Worm (Caenorhabditis elegans) whole organism, L3 larva: ENCODE results near the gene F55G1.6.

Experiments used
- R02D3.7 ChIP-seq: fragments of 150-350 bp; optimal IDR thresholded peaks from 2 replicates; lab custom pipeline; 2014; ENCODE audit warnings: missing biosample characterization, missing genetic modification characterization
- ZK546.5 ChIP-seq: sonication (generic microtip); optimal IDR thresholded peaks from 2 replicates; lab custom pipeline; 2017; ENCODE audit warnings: missing biosample characterization, missing genetic modification characterization
- aly-2 ChIP-seq: fragments of 150-350 bp; optimal IDR thresholded peaks from 2 replicates; lab custom pipeline; 2014; ENCODE audit warnings: missing biosample characterization, missing genetic modification characterization
- ceh-28 ChIP-seq: fragments of 150-350 bp; optimal IDR thresholded peaks from 2 replicates; lab custom pipeline; 2014; ENCODE audit warnings: missing biosample characterization, missing genetic modification reagents, missing genetic modification characterization
- ceh-82 ChIP-seq: fragments of 150-350 bp; optimal IDR thresholded peaks from 2 replicates; lab custom pipeline; 2014; ENCODE audit warnings: missing biosample characterization, missing genetic modification characterization
- daf-12 ChIP-seq: fragments of 150-350 bp; optimal IDR thresholded peaks from 2 replicates; lab custom pipeline; 2014; ENCODE audit warnings: missing biosample characterization, missing genetic modification reagents, missing genetic modification characterization
- egl-5 ChIP-seq: fragments of 150-350 bp; optimal IDR thresholded peaks from 2 replicates; lab custom pipeline; 2017; ENCODE audit warnings: missing biosample characterization, missing genetic modification reagents, missing genetic modification characterization, inconsistent platforms
- elt-1 ChIP-seq: fragments of 150-350 bp; optimal IDR thresholded peaks from 2 replicates; lab custom pipeline; 2014; ENCODE audit warnings: missing biosample characterization, missing genetic modification characterization
- elt-2 ChIP-seq: sonication (generic microtip); optimal IDR thresholded peaks from 2 replicates; lab custom pipeline; 2016; ENCODE audit warnings: missing genetic modification reagents, mild to moderate bottlenecking, missing genetic modification characterization, missing compliant biosample characterization
- elt-3 ChIP-seq, 3 experiments: fragments of 150-350 bp in 1 of 3; sonication (generic microtip) in 2 of 3; optimal IDR thresholded peaks; 2 replicates in 2 of 3; 4 replicates in 1 of 3; lab custom pipeline; 2014 to 2017; ENCODE audit warnings: missing biosample characterization in 3 of 3, missing genetic modification characterization in 3 of 3
- fkh-10 ChIP-seq: sonication (generic microtip); optimal IDR thresholded peaks from 2 replicates; lab custom pipeline; 2017; ENCODE audit warnings: missing biosample characterization, missing genetic modification reagents, missing genetic modification characterization
- jun-1 ChIP-seq: fragments of 150-350 bp; optimal IDR thresholded peaks from 2 replicates; lab custom pipeline; 2014; ENCODE audit warnings: missing biosample characterization, missing genetic modification reagents, missing genetic modification characterization
- lin-15B ChIP-seq: fragments of 150-350 bp; optimal IDR thresholded peaks from 2 replicates; lab custom pipeline; 2014; ENCODE audit warnings: missing biosample characterization, missing genetic modification characterization
- lin-39 ChIP-seq: fragments of 150-350 bp; optimal IDR thresholded peaks from 2 replicates; lab custom pipeline; 2018; ENCODE audit warnings: missing biosample characterization, missing genetic modification reagents, missing genetic modification characterization
- lsy-12 ChIP-seq: sonication (generic microtip); optimal IDR thresholded peaks from 2 replicates; lab custom pipeline; 2016; ENCODE audit warnings: mild to moderate bottlenecking, missing genetic modification characterization, missing compliant biosample characterization
- mdl-1 ChIP-seq: fragments of 150-350 bp; optimal IDR thresholded peaks from 2 replicates; lab custom pipeline; 2014; ENCODE audit warnings: missing biosample characterization, missing genetic modification characterization
- nhr-11 ChIP-seq: fragments of 150-350 bp; optimal IDR thresholded peaks from 2 replicates; lab custom pipeline; 2014; ENCODE audit warnings: missing biosample characterization, missing genetic modification characterization
- nhr-237 ChIP-seq: fragments of 150-350 bp; optimal IDR thresholded peaks from 2 replicates; lab custom pipeline; 2014; ENCODE audit warnings: missing biosample characterization, missing genetic modification characterization
- nhr-25 ChIP-seq: sonication (generic microtip); optimal IDR thresholded peaks from 2 replicates; lab custom pipeline; 2017; ENCODE audit warnings: missing biosample characterization, missing genetic modification characterization
- nhr-67 ChIP-seq: fragments of 150-350 bp; optimal IDR thresholded peaks from 2 replicates; lab custom pipeline; 2014; ENCODE audit warnings: missing biosample characterization, missing genetic modification characterization
- nhr-76 ChIP-seq: fragments of 150-350 bp; sonication (generic microtip); optimal IDR thresholded peaks from 5 replicates; lab custom pipeline; 2014; ENCODE audit warnings: missing biosample characterization, missing genetic modification characterization
- pha-4 ChIP-seq: fragments of 150-350 bp; optimal IDR thresholded peaks from 2 replicates; lab custom pipeline; 2014; ENCODE audit warnings: missing biosample characterization, missing genetic modification reagents, missing genetic modification characterization
- sea-2 ChIP-seq: fragments of 150-350 bp; sonication (generic microtip); optimal IDR thresholded peaks from 4 replicates; lab custom pipeline; 2014; ENCODE audit warnings: missing biosample characterization, missing genetic modification reagents, missing genetic modification characterization
- skn-1 ChIP-seq: fragments of 150-350 bp; optimal IDR thresholded peaks from 2 replicates; lab custom pipeline; 2014; ENCODE audit warnings: missing biosample characterization, missing genetic modification characterization
- snpc-4 ChIP-seq: fragments of 150-350 bp; optimal IDR thresholded peaks from 2 replicates; lab custom pipeline; 2014; ENCODE audit warnings: missing biosample characterization, missing genetic modification characterization
- tbx-2 ChIP-seq: sonication (generic microtip); optimal IDR thresholded peaks from 2 replicates; lab custom pipeline; 2016; ENCODE audit warnings: mild to moderate bottlenecking, missing genetic modification characterization, missing compliant biosample characterization
- unc-39 ChIP-seq: sonication (generic microtip); optimal IDR thresholded peaks from 4 replicates; lab custom pipeline; 2017; ENCODE audit warnings: missing biosample characterization, missing genetic modification characterization
- unc-62 ChIP-seq: fragments of 150-350 bp; sonication (generic microtip); optimal IDR thresholded peaks from 4 replicates; lab custom pipeline; 2014; ENCODE audit warnings: missing biosample characterization, missing genetic modification reagents, missing genetic modification characterization
- zag-1 ChIP-seq: fragments of 150-350 bp; optimal IDR thresholded peaks from 2 replicates; lab custom pipeline; 2014; ENCODE audit warnings: missing biosample characterization, missing genetic modification characterization
- ztf-11 ChIP-seq: fragments of 150-350 bp; optimal IDR thresholded peaks from 2 replicates; lab custom pipeline; 2014; ENCODE audit warnings: missing biosample characterization, missing genetic modification characterization
- ztf-4 ChIP-seq: fragments of 150-350 bp; optimal IDR thresholded peaks from 2 replicates; lab custom pipeline; 2014; ENCODE audit warnings: missing biosample characterization, missing genetic modification characterization

F55G1.6 gene

DNA sequence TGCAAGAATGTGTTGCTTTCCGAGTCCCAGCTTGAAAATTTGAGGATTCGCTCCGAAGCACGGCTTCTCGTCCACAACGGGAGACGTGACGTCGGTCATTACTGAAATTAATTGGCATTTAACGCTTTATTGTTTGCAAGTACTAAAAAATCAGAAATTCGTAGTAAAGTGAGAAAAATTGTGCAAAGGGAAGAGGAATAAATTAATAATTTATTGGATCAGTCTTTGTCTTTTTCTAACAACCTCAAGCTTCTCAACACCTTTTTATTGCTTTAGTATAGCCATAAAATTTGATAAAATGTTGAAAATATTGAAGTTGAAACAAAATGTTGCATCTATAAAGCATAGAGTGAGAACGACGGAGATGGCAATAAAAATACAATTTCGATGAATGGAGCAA is 22.0 kb upstream of the F55G1.6 start, which contains the start of gene tes-1:
Gene tes-1, minus strand, starts transcription at position 101 of the 400 bp plus-strand sequence.
- TF ChIP-seq pha-4 (tag; lab: Kevin White, UChicago): no peak
- TF ChIP-seq daf-12 (tag; lab: Kevin White, UChicago): no peak
- no peak for TF ChIP-seq skn-1 (tag; lab: Kevin White, UChicago)
- TF ChIP-seq elt-2 (tag; lab: Kevin White, UChicago): no peak
- no peak for TF ChIP-seq unc-62 (GFP tag; lab: Kevin White, UChicago)
- TF ChIP-seq nhr-67: no peak
- TF ChIP-seq R02D3.7: no peak
- no peak for TF ChIP-seq ztf-4 (tag; lab: Kevin White, UChicago)
- TF ChIP-seq elt-3 (tag; optimal IDR thresholded peaks at IDR 0.05; lab: Kevin White, UChicago): no peak
- TF ChIP-seq nhr-76 (tag; lab: Kevin White, UChicago): no peak
- no peak for TF ChIP-seq elt-1
- no peak for TF ChIP-seq snpc-4 (tag; lab: Kevin White, UChicago)
- no peak for TF ChIP-seq nhr-11 (tag; lab: Kevin White, UChicago)
- no peak for TF ChIP-seq tbx-2 (tag; lab: Kevin White, UChicago)
- no peak for TF ChIP-seq sea-2 (GFP tag; lab: Kevin White, UChicago)

DNA sequence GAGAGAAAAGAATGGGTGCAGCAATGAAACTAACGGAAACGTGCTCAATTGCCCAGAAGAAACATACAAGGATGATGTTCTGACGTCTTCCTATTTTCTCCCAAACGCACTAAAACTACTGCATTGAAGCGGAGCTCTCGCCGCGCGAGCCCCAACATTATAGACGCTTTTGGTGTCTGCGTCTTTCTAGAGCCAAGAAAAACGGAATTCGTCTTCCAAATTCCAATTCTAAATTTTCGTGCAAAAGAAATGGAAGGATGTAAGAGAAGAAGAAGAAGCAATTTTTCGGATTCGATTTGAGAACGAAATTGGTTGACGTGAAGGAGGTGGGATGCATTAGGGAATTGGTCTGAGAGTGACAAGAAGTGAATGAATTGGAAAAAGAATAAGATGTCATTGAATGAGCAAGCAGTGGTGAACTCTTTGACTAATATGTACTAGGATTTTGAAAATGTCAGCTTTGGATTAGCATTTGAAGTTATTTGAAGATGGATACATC is 19.6 kb upstream of the F55G1.6 start:
- TF ChIP-seq skn-1 (tag; lab: Kevin White, UChicago) (no peak), lin-39 (tag; lab: Kevin White, UChicago) (peak; percentile 20)

DNA sequence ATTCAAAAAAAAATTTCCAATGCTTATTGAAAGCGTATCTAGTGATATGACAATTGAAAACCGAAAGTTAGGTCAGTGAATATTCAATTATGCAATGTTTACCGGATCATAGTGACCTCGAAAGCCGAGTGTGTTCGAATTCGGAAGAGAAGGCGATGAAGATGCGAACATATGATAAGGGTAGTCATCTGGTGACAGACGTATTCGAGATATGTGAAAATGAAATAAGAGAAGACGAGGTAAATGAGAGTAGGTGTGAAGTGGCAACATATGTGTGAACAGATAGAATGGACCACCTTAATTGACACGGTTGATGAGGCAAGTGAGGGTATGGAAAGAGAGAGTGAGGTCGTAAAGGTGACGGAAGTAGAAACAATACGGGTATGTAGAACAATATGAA is 18.4 kb upstream of the F55G1.6 start:
- TF ChIP-seq ceh-28 (tag; lab: Kevin White, UChicago) (no peak), nhr-25 (peak; percentile 36), nhr-237 (tag; lab: Kevin White, UChicago) (no peak), skn-1 (tag; lab: Kevin White, UChicago) (no peak)

DNA sequence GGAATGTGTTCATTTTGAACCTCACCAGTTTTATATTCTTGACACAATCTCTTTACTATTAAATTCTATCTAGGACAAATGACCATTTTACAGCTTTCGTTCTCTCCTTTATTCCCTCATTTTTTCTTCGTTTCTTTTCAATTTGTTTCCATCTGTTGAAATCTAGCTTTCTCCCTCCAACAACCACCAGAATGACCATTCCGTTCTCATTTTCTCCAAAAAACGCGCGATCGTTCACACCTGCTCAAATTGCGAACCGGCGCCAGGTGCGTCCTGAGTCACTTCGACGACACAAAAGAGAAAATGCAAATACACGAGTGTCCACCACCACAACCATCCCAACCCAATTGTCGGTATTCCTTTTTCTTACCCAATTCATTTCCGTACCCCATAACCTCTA is 17.1 kb upstream of the F55G1.6 start, which contains the start of gene F13B6.1:
Gene F13B6.1, plus strand, starts transcription at position 301 of the 400 bp plus-strand sequence.
- no peak for TF ChIP-seq elt-3 (tag; optimal IDR thresholded peaks at IDR 0.05; lab: Kevin White, UChicago)
- no peak for TF ChIP-seq ztf-4 (tag; lab: Kevin White, UChicago)
- no peak for TF ChIP-seq lsy-12 (tag; lab: Kevin White, UChicago)
- TF ChIP-seq unc-39 (tag; lab: Kevin White, UChicago): no peak
- no peak for TF ChIP-seq zag-1 (tag; lab: Kevin White, UChicago)

DNA sequence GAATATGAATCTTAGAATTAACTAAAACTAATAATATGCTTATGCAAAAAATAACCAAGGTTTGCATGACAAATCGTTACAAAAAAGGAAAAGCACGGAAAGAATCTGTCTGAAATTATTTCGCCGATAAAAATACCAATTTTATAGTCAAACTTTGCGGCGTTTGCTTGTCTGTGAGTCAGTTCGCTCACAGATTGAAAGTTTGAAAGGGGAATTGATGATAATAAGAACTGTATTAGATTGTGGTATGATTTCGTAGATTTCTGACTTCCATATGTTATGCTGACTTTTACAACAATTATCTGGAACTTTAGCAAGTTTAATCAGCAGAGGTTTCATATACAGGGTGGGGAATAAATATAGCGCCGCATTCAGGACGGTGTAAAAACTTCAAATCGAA is 13.1 kb upstream of the F55G1.6 start, which contains the start of gene F13B6.2:
Gene F13B6.2, minus strand, starts transcription at position 101 of the 400 bp plus-strand sequence.
- TF ChIP-seq elt-1: no peak
- no peak for TF ChIP-seq ceh-82 (tag; lab: Kevin White, UChicago)
- TF ChIP-seq nhr-67: no peak
- TF ChIP-seq lin-15B (tag; lab: Kevin White, UChicago): no peak
- no peak for TF ChIP-seq mdl-1 (tag; lab: Kevin White, UChicago)
- TF ChIP-seq fkh-10 (GFP tag; lab: Kevin White, UChicago): no peak
- TF ChIP-seq lin-39 (tag; lab: Kevin White, UChicago): no peak
- TF ChIP-seq nhr-25: no peak
- TF ChIP-seq nhr-237 (tag; lab: Kevin White, UChicago): no peak
- no peak for TF ChIP-seq ztf-11 (tag; lab: Kevin White, UChicago)
- no peak for TF ChIP-seq elt-3 (tag; optimal IDR thresholded peaks at IDR 0.05; lab: Kevin White, UChicago)
- TF ChIP-seq aly-2 (tag; lab: Kevin White, UChicago): no peak
- no peak for TF ChIP-seq jun-1 (tag; lab: Kevin White, UChicago)
- TF ChIP-seq ZK546.5 (tag; lab: Kevin White, UChicago): no peak

DNA sequence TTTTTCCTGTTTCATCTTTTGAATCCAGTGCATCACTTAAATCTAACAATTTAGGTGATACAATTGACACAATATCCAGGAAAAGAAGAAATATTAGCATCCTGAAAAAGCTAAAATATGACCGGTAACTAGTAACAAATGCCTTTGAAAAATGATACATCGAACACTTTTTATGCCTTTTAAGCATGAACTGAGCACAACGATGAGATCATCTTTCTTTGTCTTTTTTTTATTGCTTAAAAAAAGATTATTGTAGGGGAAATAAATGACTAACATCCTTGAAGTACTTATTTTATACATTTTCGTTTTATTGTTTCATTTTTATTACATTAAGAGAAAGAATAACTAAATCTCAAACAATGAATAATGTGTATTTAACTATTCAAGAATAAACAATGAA is 7.5 kb upstream of the F55G1.6 start, which contains the start of gene F13B6.3:
Gene F13B6.3, minus strand, starts transcription at position 101 of the 400 bp plus-strand sequence.
- TF ChIP-seq ceh-28 (tag; lab: Kevin White, UChicago) (no peak), egl-5 (tag; lab: Kevin White, UChicago) (no peak), R02D3.7 (no peak)
